Worm (Caenorhabditis elegans) whole organism, L2 larva: ENCODE results near the gene lgc-47.
A peak's percentile ranks its signal among the peaks of the same experiment; 100 is the strongest.

Source experiments
- F13H6.1 ChIP-seq: sonication (generic microtip); optimal IDR thresholded peaks from 2 replicates; lab custom pipeline; 2016; ENCODE audit warnings: missing genetic modification characterization, missing compliant biosample characterization
- R02D3.7 ChIP-seq: fragments of 150-350 bp; optimal IDR thresholded peaks from 2 replicates; lab custom pipeline; 2014; ENCODE audit warnings: missing biosample characterization, missing genetic modification characterization
- Y55F3AM.14 ChIP-seq: fragments of 200-800 bp; sonication (Bioruptor generic); optimal IDR thresholded peaks from 2 replicates; lab custom pipeline; 2018; ENCODE audit warnings: mild to moderate bottlenecking, missing genetic modification characterization, missing compliant biosample characterization
- alr-1 ChIP-seq: fragments of 150-350 bp; optimal IDR thresholded peaks from 2 replicates; lab custom pipeline; 2014; ENCODE audit warnings: missing biosample characterization, missing genetic modification characterization
- aly-2 ChIP-seq: fragments of 150-350 bp; optimal IDR thresholded peaks from 2 replicates; lab custom pipeline; 2014; ENCODE audit warnings: missing biosample characterization, missing genetic modification characterization
- ama-1 ChIP-seq: fragments of 150-350 bp; optimal IDR thresholded peaks from 2 replicates; lab custom pipeline; 2018; ENCODE audit warnings: inconsistent platforms
- blmp-1 ChIP-seq: sonication (generic microtip); optimal IDR thresholded peaks from 2 replicates; lab custom pipeline; 2017; ENCODE audit warnings: missing genetic modification characterization, mild to moderate bottlenecking, missing compliant biosample characterization, antibody characterized with exemption, moderate library complexity; ENCODE audit not compliant: insufficient read depth
- crh-2 ChIP-seq: sonication (generic microtip); optimal IDR thresholded peaks from 2 replicates; lab custom pipeline; 2017; ENCODE audit warnings: missing biosample characterization, missing genetic modification characterization
- dmd-4 ChIP-seq: sonication (generic microtip); optimal IDR thresholded peaks from 2 replicates; lab custom pipeline; 2017; ENCODE audit warnings: missing biosample characterization, missing genetic modification characterization
- egl-27 ChIP-seq: sonication (generic microtip); optimal IDR thresholded peaks from 3 replicates; lab custom pipeline; 2017; ENCODE audit warnings: missing biosample characterization, missing genetic modification reagents, missing genetic modification characterization
- elt-1 ChIP-seq: fragments of 150-350 bp; optimal IDR thresholded peaks from 2 replicates; lab custom pipeline; 2014; ENCODE audit warnings: missing biosample characterization, missing genetic modification characterization
- elt-3 ChIP-seq: sonication (generic microtip); optimal IDR thresholded peaks from 2 replicates; lab custom pipeline; 2017; ENCODE audit warnings: missing biosample characterization, missing genetic modification characterization
- fos-1 ChIP-seq: fragments of 150-350 bp; optimal IDR thresholded peaks from 2 replicates; lab custom pipeline; 2014; ENCODE audit warnings: missing biosample characterization, missing genetic modification characterization
- lin-11 ChIP-seq: fragments of 150-350 bp; sonication (generic microtip); optimal IDR thresholded peaks from 2 replicates; lab custom pipeline; 2014; ENCODE audit warnings: missing biosample characterization, missing genetic modification characterization, inconsistent platforms, mixed read lengths
- lin-39 ChIP-seq: fragments of 150-350 bp; optimal IDR thresholded peaks from 2 replicates; lab custom pipeline; 2014; ENCODE audit warnings: missing biosample characterization, missing genetic modification reagents, missing genetic modification characterization
- lsy-2 ChIP-seq, 2 experiments: fragments of 150-350 bp in 1 of 2; sonication (generic microtip) in 1 of 2; optimal IDR thresholded peaks; 2 replicates each; lab custom pipeline; 2014 to 2017; ENCODE audit warnings: missing biosample characterization in 2 of 2, missing genetic modification characterization in 2 of 2
- mbf-1 ChIP-seq: sonication (generic microtip); optimal IDR thresholded peaks from 2 replicates; lab custom pipeline; 2017; ENCODE audit warnings: missing biosample characterization, missing genetic modification characterization
- mdl-1 ChIP-seq, 2 experiments: fragments of 150-350 bp in 1 of 2; sonication (generic microtip) in 1 of 2; optimal IDR thresholded peaks; 2 replicates each; lab custom pipeline; 2017; ENCODE audit warnings: missing biosample characterization in 2 of 2, missing genetic modification characterization in 2 of 2
- nhr-10 ChIP-seq: sonication (generic microtip); optimal IDR thresholded peaks from 2 replicates; lab custom pipeline; 2017; ENCODE audit warnings: missing biosample characterization, missing genetic modification characterization
- nhr-12 ChIP-seq: fragments of 150-350 bp; optimal IDR thresholded peaks from 2 replicates; lab custom pipeline; 2014; ENCODE audit warnings: missing biosample characterization, missing genetic modification characterization
- nhr-129 ChIP-seq: fragments of 150-350 bp; optimal IDR thresholded peaks from 2 replicates; lab custom pipeline; 2014; ENCODE audit warnings: missing biosample characterization, missing genetic modification characterization
- nhr-21 ChIP-seq: fragments of 150-350 bp; optimal IDR thresholded peaks from 2 replicates; lab custom pipeline; 2014; ENCODE audit warnings: missing biosample characterization, missing genetic modification characterization
- nhr-23 ChIP-seq: fragments of 150-350 bp; optimal IDR thresholded peaks from 2 replicates; lab custom pipeline; 2014; ENCODE audit warnings: missing biosample characterization, missing genetic modification reagents, missing genetic modification characterization
- nhr-6 ChIP-seq: fragments of 150-350 bp; optimal IDR thresholded peaks from 2 replicates; lab custom pipeline; 2014; ENCODE audit warnings: missing biosample characterization, missing genetic modification characterization
- peb-1 ChIP-seq: fragments of 150-350 bp; optimal IDR thresholded peaks from 2 replicates; lab custom pipeline; 2014; ENCODE audit warnings: missing biosample characterization, missing genetic modification characterization
- sem-4 ChIP-seq: fragments of 150-350 bp; optimal IDR thresholded peaks from 2 replicates; lab custom pipeline; 2014; ENCODE audit warnings: missing biosample characterization, missing genetic modification reagents, missing genetic modification characterization
- skn-1 ChIP-seq: sonication (generic microtip); optimal IDR thresholded peaks from 2 replicates; lab custom pipeline; 2017; ENCODE audit warnings: missing biosample characterization, missing genetic modification characterization
- sma-3 ChIP-seq: sonication (generic microtip); optimal IDR thresholded peaks from 2 replicates; lab custom pipeline; 2016; ENCODE audit warnings: missing genetic modification reagents, missing genetic modification characterization, missing compliant biosample characterization
- sma-9 ChIP-seq, 2 experiments: fragments of 150-350 bp in 1 of 2; sonication (generic microtip) in 1 of 2; optimal IDR thresholded peaks; 2 replicates each; lab custom pipeline; 2014 to 2016; ENCODE audit warnings: missing genetic modification characterization in 2 of 2, mild to moderate bottlenecking in 1 of 2, missing biosample characterization in 1 of 2, missing compliant biosample characterization in 1 of 2, missing genetic modification reagents in 1 of 2, moderate library complexity in 1 of 2
- snpc-4 ChIP-seq: fragments of 150-350 bp; optimal IDR thresholded peaks from 2 replicates; lab custom pipeline; 2014; ENCODE audit warnings: missing biosample characterization, missing genetic modification characterization
- unc-39 ChIP-seq: fragments of 150-350 bp; optimal IDR thresholded peaks from 2 replicates; lab custom pipeline; 2014; ENCODE audit warnings: missing biosample characterization, missing genetic modification characterization
- unc-62 ChIP-seq: fragments of 150-350 bp; optimal IDR thresholded peaks from 2 replicates; lab custom pipeline; 2014; ENCODE audit warnings: missing biosample characterization, missing genetic modification reagents, missing genetic modification characterization
- zag-1 ChIP-seq: fragments of 150-350 bp; optimal IDR thresholded peaks from 2 replicates; lab custom pipeline; 2014; ENCODE audit warnings: missing biosample characterization, missing genetic modification characterization
- ztf-1 ChIP-seq: fragments of 200-800 bp; sonication (Bioruptor generic); conservative IDR thresholded peaks from 2 replicates; pipeline ENCODE4 v1.3.6; 2022; ENCODE audit warnings: missing genetic modification characterization, missing compliant biosample characterization
- ztf-11 ChIP-seq: sonication (generic microtip); optimal IDR thresholded peaks from 2 replicates; lab custom pipeline; 2017; ENCODE audit warnings: missing biosample characterization, missing genetic modification characterization
- ztf-4 ChIP-seq: fragments of 150-350 bp; optimal IDR thresholded peaks from 2 replicates; lab custom pipeline; 2014; ENCODE audit warnings: missing biosample characterization, missing genetic modification characterization

lgc-47 gene

ce11 chrX:9807377-9808048, at the start of gene lgc-47:
Gene lgc-47 (minus strand): TSS chrX:9807662.
- TF ChIP-seq unc-62 (GFP tag; lab: Kevin White, UChicago) (no peak), mbf-1 (tag; lab: Kevin White, UChicago) (no peak), sma-9 (GFP tag; optimal IDR thresholded peaks at IDR 0.05; lab: Kevin White, UChicago) (no peak), sma-9 (tag; optimal IDR thresholded peaks at IDR 0.05; lab: Kevin White, UChicago) (no peak), elt-3 (tag; lab: Kevin White, UChicago) (no peak), nhr-12 (no peak), crh-2 (no peak), lsy-2 (tag; optimal IDR thresholded peaks at IDR 0.05; lab: Kevin White, UChicago) (no peak), blmp-1 (tag; lab: Kevin White, UChicago) (no peak), lin-11 (tag; lab: Kevin White, UChicago) (no peak), dmd-4 (tag; lab: Kevin White, UChicago) (no peak), sem-4 (tag; lab: Kevin White, UChicago) (no peak), F13H6.1 (no peak), elt-1 (tag; lab: Kevin White, UChicago) (no peak), R02D3.7 (tag; lab: Kevin White, UChicago) (no peak), peb-1 (tag; lab: Kevin White, UChicago) (no peak), egl-27 (tag; lab: Kevin White, UChicago) (no peak), skn-1 (no peak)

ce11 chrX:9856618-9857017, 49.2 kb upstream of the lgc-47 start, which contains the start of gene R07B1.11:
Gene R07B1.11 (plus strand): TSS chrX:9856918.
- TF ChIP-seq crh-2: no peak
- no peak for TF ChIP-seq fos-1 (tag; lab: Kevin White, UChicago)
- TF ChIP-seq ztf-1 (GFP tag; lab: Robert Waterston, UW): no peak
- no peak for TF ChIP-seq mbf-1 (tag; lab: Kevin White, UChicago)
- TF ChIP-seq snpc-4 (tag; lab: Kevin White, UChicago): no peak
- no peak for TF ChIP-seq egl-27 (tag; lab: Kevin White, UChicago)
- no peak for TF ChIP-seq ama-1 (lab: Kevin White, UChicago)
- TF ChIP-seq nhr-10 (tag; lab: Kevin White, UChicago): no peak
- TF ChIP-seq blmp-1 (tag; lab: Kevin White, UChicago): no peak
- no peak for TF ChIP-seq zag-1 (tag; lab: Kevin White, UChicago)
- no peak for TF ChIP-seq unc-39
- no peak for TF ChIP-seq nhr-129
- no peak for TF ChIP-seq nhr-21 (tag; lab: Kevin White, UChicago)

DNA sequence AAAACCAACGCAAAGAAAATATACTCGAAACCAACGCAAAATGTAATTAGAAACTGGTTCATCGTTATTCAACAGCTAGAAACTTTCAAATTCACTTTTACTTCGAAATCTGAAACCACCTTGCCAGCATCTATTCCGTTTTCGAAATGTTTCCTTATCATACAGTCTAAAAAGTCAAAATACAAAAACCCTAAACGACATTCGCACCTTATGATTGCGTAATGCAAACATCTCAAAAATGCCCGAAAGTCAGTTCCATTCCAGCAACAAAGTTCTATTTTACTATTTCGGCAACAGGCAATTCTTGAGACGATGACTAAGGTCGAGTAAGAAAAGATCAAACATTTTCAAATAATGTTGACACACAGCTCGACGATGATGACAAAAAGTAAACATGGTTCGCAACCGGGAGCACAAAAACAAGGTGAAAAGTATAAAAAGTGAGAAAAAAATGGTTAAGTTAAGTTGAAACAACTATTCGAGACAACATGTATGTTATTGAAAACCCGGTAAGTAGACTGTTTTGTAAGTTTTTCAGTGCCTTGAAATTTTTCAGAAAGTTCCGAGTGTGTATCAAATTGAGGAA, 44.4 kb upstream of the lgc-47 start, which contains the start of gene lec-7:
Gene lec-7, plus strand, starts transcription at position 297 of the 586 bp plus-strand sequence.
- TF ChIP-seq fos-1 (tag; lab: Kevin White, UChicago) (peak; percentile 66), alr-1 (tag; lab: Kevin White, UChicago) (no peak), nhr-129 (peak; percentile 20)
- TF ChIP-seq, all 48 proteins: peak for 2

ce11 chrX:9850258-9850657, 42.8 kb upstream of the lgc-47 start, which contains the start of gene lec-8:
Gene lec-8 (plus strand): TSS chrX:9850571.
- TF ChIP-seq fos-1 (tag; lab: Kevin White, UChicago) (peak; percentile 90), ama-1 (lab: Kevin White, UChicago) (no peak)
- TF ChIP-seq, all 48 proteins: peak for 1

DNA sequence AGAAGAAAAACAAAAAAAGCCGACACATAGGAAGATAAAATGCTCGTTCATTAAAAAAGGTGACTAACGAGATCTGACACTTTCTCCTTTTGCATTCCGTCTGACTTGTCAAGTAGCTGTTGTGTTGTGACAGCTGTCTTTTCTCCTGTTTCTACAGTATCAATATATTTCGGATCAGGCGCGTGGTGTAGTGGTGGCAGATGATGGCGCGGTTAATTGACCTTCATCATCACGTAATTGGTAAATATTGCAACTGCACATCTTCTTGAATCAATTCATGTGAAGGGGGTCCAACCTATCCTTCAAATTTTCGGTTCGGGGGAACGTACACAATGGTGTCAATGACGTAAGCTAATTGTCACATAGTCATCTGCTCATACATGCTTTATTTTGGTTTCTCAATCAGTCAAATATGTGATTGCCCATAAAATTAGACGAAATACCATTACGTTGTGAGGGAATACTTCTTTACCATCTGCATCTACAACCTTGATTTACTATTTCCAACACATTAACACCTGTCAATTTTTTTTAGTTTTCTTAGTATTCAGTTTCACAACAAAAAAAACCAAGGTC, 40.8 kb upstream of the lgc-47 start:
- TF ChIP-seq ztf-4 (tag; lab: Kevin White, UChicago) (no peak), snpc-4 (tag; lab: Kevin White, UChicago) (no peak), mdl-1 (tag; optimal IDR thresholded peaks at IDR 0.05; lab: Kevin White, UChicago) (no peak), egl-27 (tag; lab: Kevin White, UChicago) (no peak), zag-1 (tag; lab: Kevin White, UChicago) (no peak), ama-1 (lab: Kevin White, UChicago) (no peak), nhr-12 (no peak), sma-3 (GFP tag; lab: Kevin White, UChicago) (no peak), elt-1 (tag; lab: Kevin White, UChicago) (no peak), nhr-6 (tag; lab: Kevin White, UChicago) (no peak), aly-2 (no peak), fos-1 (tag; lab: Kevin White, UChicago) (no peak), F13H6.1 (no peak), lin-39 (no peak), nhr-23 (tag; lab: Kevin White, UChicago) (no peak), unc-39 (no peak), ztf-11 (tag; lab: Kevin White, UChicago) (no peak), Y55F3AM.14 (GFP tag; lab: Kevin White, UChicago) (no peak), ztf-1 (GFP tag; lab: Robert Waterston, UW) (no peak), unc-62 (GFP tag; lab: Kevin White, UChicago) (no peak)
